Worm (Caenorhabditis elegans): ENCODE measurements around the gene byn-1.
A peak's percentile ranks its signal among the peaks of the same experiment; 100 is the strongest.

Gene byn-1

DNA sequence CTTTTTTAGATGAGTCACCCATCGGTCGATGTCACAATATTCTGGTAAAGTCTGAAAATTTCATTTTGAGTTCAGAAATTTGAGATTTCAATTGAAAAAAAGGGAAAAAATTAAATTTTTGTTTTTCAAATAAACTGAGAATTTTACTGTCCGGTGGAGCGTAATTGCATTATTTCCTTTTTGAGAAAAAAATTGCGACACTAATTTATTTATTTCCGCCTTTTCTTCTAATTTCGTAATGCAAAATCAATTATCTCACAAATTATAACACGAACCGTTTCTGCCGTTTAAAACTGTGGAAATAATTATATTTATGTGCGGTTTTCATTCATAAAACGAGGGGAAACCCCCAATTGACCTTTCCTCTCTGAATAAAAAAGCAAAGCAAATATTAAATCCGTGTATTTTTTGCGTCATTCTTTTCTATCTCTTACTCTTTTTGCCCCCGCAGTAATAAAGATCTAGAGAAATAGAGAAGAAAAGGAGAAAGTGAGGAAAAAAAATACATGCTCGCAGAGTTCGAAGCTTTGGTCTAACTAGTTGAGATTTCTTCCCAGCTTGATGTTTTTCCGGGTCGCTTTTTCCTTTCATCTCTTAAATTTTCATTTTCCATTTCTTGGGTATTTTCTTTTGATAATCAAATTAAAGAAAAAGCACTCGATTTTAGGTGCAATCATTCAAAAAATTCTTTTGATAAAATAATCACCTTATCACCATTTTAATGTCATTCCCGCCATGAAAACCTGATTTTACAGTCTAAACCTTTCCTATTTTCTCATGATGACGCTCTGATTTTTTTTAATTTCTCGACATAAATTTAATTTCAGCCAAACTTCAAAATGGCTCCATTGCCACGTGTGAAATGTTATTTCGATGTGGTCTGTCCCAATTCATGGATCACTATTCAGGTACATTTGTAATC lies 28.5 kb upstream of the byn-1 start, which contains the start of the genes brc-2 and T07E3.3:
Gene brc-2 (minus strand): TSS at position 51 of the 922 bp plus-strand sequence.
Gene T07E3.3 (plus strand): TSS at position 822 of the 922 bp plus-strand sequence.
- TF ChIP-seq nhr-11 (tag; optimal IDR thresholded peaks at IDR 0.05) (no peak), hlh-6 (tag; optimal IDR thresholded peaks at IDR 0.05) (no peak), ama-1 (optimal IDR thresholded peaks at IDR 0.05) (no peak), unc-42 (tag; optimal IDR thresholded peaks at IDR 0.05) (peak; percentile 63)

DNA sequence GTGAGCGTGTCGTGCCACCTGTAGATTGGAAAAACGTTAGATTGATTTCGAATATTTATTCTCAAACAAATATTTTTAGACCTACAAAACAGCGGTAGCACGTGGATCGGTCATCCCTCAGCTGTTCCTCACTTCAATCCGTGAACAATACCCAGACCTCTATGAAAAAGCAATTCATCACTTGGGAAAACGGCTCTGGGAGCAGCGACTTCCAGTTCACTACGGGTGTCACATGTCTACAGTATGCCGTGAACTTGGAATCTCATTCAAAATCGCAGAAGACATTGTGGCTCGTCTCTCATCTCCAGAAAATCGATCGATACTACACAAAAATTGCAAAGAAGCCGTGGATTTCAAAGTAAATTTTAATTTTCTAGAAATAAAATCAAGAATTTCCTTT lies 27.3 kb upstream of the byn-1 start:
- TF ChIP-seq ceh-14 (tag; optimal IDR thresholded peaks at IDR 0.05) (no peak), rnt-1 (tag; optimal IDR thresholded peaks at IDR 0.05) (no peak), lin-11 (tag; optimal IDR thresholded peaks at IDR 0.05) (no peak), zip-5 (tag; optimal IDR thresholded peaks at IDR 0.05) (no peak), Y22D7AL.16 (tag; optimal IDR thresholded peaks at IDR 0.05) (no peak), ceh-18 (tag; optimal IDR thresholded peaks at IDR 0.05) (no peak), ttx-3 (tag; optimal IDR thresholded peaks at IDR 0.05) (no peak), ceh-6 (GFP tag; optimal IDR thresholded peaks at IDR 0.05) (no peak), F13H6.1 (tag; optimal IDR thresholded peaks at IDR 0.05) (no peak), ztf-16 (tag; optimal IDR thresholded peaks at IDR 0.05) (no peak), ets-4 (tag; optimal IDR thresholded peaks at IDR 0.05) (no peak), pros-1 (tag; optimal IDR thresholded peaks at IDR 0.05) (no peak), unc-55 (GFP tag; optimal IDR thresholded peaks at IDR 0.05) (no peak), ref-2 (tag; optimal IDR thresholded peaks at IDR 0.05) (no peak)

DNA sequence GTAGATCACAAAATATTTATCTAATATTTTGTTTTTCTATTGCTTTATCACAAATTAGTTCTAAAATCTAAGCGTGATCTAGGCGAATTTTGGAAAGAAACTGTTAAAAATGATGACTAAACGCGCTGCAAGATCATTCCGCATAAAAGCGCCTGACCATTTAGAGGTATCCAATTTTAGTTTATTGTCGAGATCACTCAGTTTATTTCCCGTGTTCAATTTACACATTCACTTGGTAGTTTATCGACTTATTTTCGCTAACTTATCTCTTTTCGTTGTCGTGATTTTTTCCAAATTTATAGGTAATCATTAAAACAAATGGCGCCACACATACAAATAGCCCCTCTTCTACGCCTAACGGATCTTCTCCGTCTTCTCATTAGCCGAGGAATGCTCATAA lies 25.4 kb upstream of the byn-1 start, which contains the start of gene T07E3.2:
Gene T07E3.2 (plus strand): TSS at position 301 of the 400 bp plus-strand sequence.
- TF ChIP-seq hlh-6 (tag; optimal IDR thresholded peaks at IDR 0.05) (no peak), dmd-4 (tag; optimal IDR thresholded peaks at IDR 0.05; ENCODE audit: borderline replicate concordance) (no peak), che-1 (tag; optimal IDR thresholded peaks at IDR 0.05) (no peak), mec-3 (tag; optimal IDR thresholded peaks at IDR 0.05; ENCODE audit: borderline replicate concordance) (no peak), F13H6.1 (tag; optimal IDR thresholded peaks at IDR 0.05) (no peak), hlh-8 (tag; optimal IDR thresholded peaks at IDR 0.05) (no peak), unc-55 (GFP tag; optimal IDR thresholded peaks at IDR 0.05) (no peak), fax-1 (tag; optimal IDR thresholded peaks at IDR 0.05) (no peak), odd-2 (tag; optimal IDR thresholded peaks at IDR 0.05) (no peak), pax-1 (tag; optimal IDR thresholded peaks at IDR 0.05) (no peak), T23F11.4 (GFP tag; optimal IDR thresholded peaks at IDR 0.05) (no peak), sdc-2 (tag; optimal IDR thresholded peaks at IDR 0.05) (no peak), ztf-16 (tag; optimal IDR thresholded peaks at IDR 0.05) (no peak), ceh-19 (GFP tag; optimal IDR thresholded peaks at IDR 0.05) (no peak), ceh-6 (GFP tag; optimal IDR thresholded peaks at IDR 0.05) (no peak), syd-9 (tag; optimal IDR thresholded peaks at IDR 0.05) (no peak), sox-4 (tag; optimal IDR thresholded peaks at IDR 0.05) (no peak)

DNA sequence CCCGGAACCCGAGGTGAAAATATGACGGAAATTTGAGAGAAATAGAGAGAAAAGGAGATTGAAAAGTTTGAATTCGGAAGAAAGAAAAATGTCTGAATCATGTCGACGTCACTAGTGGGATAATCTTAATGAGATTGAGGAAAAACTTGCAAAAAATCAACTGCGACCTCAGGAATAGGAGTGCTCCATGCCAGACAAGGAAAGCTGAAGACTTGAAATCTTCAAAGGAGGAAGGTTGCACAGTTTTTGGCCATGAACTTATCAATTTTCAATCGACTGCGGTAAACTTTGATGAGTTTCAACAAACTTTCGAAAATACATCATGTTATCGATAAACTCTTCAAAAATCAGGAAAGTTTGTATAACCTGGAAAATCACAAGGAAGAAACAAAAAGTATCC lies 19.4 kb upstream of the byn-1 start, which contains the start of gene pdf-1:
Gene pdf-1 (minus strand): TSS at position 101 of the 400 bp plus-strand sequence.
- no peak for TF ChIP-seq ceh-22 (tag; optimal IDR thresholded peaks at IDR 0.05)
- TF ChIP-seq K02D7.2 (tag; optimal IDR thresholded peaks at IDR 0.05) = no peak
- no peak for TF ChIP-seq hlh-6 (tag; optimal IDR thresholded peaks at IDR 0.05)
- TF ChIP-seq pag-3 (tag; optimal IDR thresholded peaks at IDR 0.05; ENCODE audit: borderline replicate concordance) = no peak
- TF ChIP-seq unc-55 (GFP tag; optimal IDR thresholded peaks at IDR 0.05) = no peak
- no peak for TF ChIP-seq odd-2 (tag; optimal IDR thresholded peaks at IDR 0.05)
- TF ChIP-seq ama-1 (optimal IDR thresholded peaks at IDR 0.05) = no peak
- TF ChIP-seq pha-2 (tag; optimal IDR thresholded peaks at IDR 0.05) = no peak
- no peak for TF ChIP-seq ceh-31 (tag; optimal IDR thresholded peaks at IDR 0.05)
- no peak for TF ChIP-seq eyg-1 (tag; optimal IDR thresholded peaks at IDR 0.05)
- TF ChIP-seq ceh-19 (GFP tag; optimal IDR thresholded peaks at IDR 0.05) = no peak
- no peak for TF ChIP-seq zip-5 (tag; optimal IDR thresholded peaks at IDR 0.05)
